Fruit fly (Drosophila melanogaster) whole organism, embryonic: Measurements from ENCODE around the gene Cyp303a1.

Experiments used
- ATbp ChIP-seq: fragments of 200-800 bp; sonication (Bioruptor generic); optimal IDR thresholded peaks from 2 replicates; lab custom pipeline; 2017; ENCODE audit warnings: missing biosample characterization, mild to moderate bottlenecking, missing genetic modification characterization, missing genetic modification reagents
- B-H1 ChIP-seq: fragments of 200-800 bp; sonication (Bioruptor generic); IDR thresholded peaks from 3 replicates; pipeline ENCODE4 v1.3.6; 2022; ENCODE audit warnings: missing biosample characterization, missing genetic modification characterization
- CG10321 ChIP-seq: fragments of 200-800 bp; sonication (Bioruptor generic); IDR thresholded peaks from 2 replicates; pipeline ENCODE4 v1.3.6; 2022; ENCODE audit warnings: missing biosample characterization, missing genetic modification characterization
- CG10431 ChIP-seq: fragments of 200-800 bp; sonication (Bioruptor generic); optimal IDR thresholded peaks from 3 replicates; lab custom pipeline; 2018; ENCODE audit warnings: missing biosample characterization, mild to moderate bottlenecking, missing genetic modification characterization
- CG10959 ChIP-seq: fragments of 200-800 bp; sonication (Bioruptor generic); IDR thresholded peaks from 2 replicates; pipeline ENCODE4 v1.3.6; 2022; ENCODE audit warnings: missing biosample characterization, missing genetic modification characterization
- CG11247 ChIP-seq: fragments of 200-800 bp; sonication (Bioruptor generic); IDR thresholded peaks from 2 replicates; pipeline ENCODE4 v1.3.6; 2022; ENCODE audit warnings: missing biosample characterization, missing genetic modification characterization
- CG11504 ChIP-seq: fragments of 200-800 bp; sonication (Bioruptor generic); optimal IDR thresholded peaks from 3 replicates; lab custom pipeline; 2019; ENCODE audit warnings: missing biosample characterization, mild to moderate bottlenecking, missing genetic modification characterization, moderate library complexity
- CG11696 ChIP-seq: fragments of 200-800 bp; sonication (Bioruptor generic); IDR thresholded peaks from 2 replicates; pipeline ENCODE4 v1.3.6; 2022; ENCODE audit warnings: missing biosample characterization, missing genetic modification characterization
- CG12219 ChIP-seq: fragments of 200-800 bp; sonication (Bioruptor generic); optimal IDR thresholded peaks from 3 replicates; lab custom pipeline; 2018; ENCODE audit warnings: missing biosample characterization, mild to moderate bottlenecking, missing genetic modification characterization
- CG12299 ChIP-seq: fragments of 200-800 bp; sonication (Bioruptor generic); optimal IDR thresholded peaks from 2 replicates; lab custom pipeline; 2018; ENCODE audit warnings: missing biosample characterization, mild to moderate bottlenecking, missing genetic modification characterization
- CG13296 ChIP-seq: fragments of 200-800 bp; sonication (Bioruptor generic); optimal IDR thresholded peaks from 3 replicates; lab custom pipeline; 2018; ENCODE audit warnings: missing biosample characterization, mild to moderate bottlenecking, missing genetic modification characterization
- CG1603 ChIP-seq: fragments of 200-800 bp; sonication (Bioruptor generic); optimal IDR thresholded peaks from 2 replicates; lab custom pipeline; 2019; ENCODE audit warnings: missing biosample characterization, mild to moderate bottlenecking, missing genetic modification characterization, moderate library complexity
- CG1832 ChIP-seq: fragments of 200-800 bp; sonication (Bioruptor generic); optimal IDR thresholded peaks from 2 replicates; lab custom pipeline; 2017; ENCODE audit warnings: missing biosample characterization, mild to moderate bottlenecking, missing genetic modification characterization, inconsistent platforms
- CG32532 ChIP-seq: fragments of 200-800 bp; sonication (Bioruptor generic); IDR thresholded peaks from 2 replicates; pipeline ENCODE4 v1.3.6; 2022; ENCODE audit warnings: missing biosample characterization, missing genetic modification characterization
- CG32772 ChIP-seq: fragments of 200-800 bp; sonication (Bioruptor generic); IDR thresholded peaks from 2 replicates; pipeline ENCODE4 v1.3.6; 2022; ENCODE audit warnings: missing biosample characterization, missing genetic modification characterization
- CG34376 ChIP-seq: fragments of 200-800 bp; sonication (Bioruptor generic); optimal IDR thresholded peaks from 2 replicates; lab custom pipeline; 2018; ENCODE audit warnings: missing biosample characterization, mild to moderate bottlenecking, missing genetic modification characterization
- CG3726 ChIP-seq: fragments of 200-800 bp; sonication (Bioruptor generic); IDR thresholded peaks from 3 replicates; pipeline ENCODE4, ENCODE4 v1.3.6; 2022; ENCODE audit warnings: missing biosample characterization, missing genetic modification characterization
- CG4707 ChIP-seq: fragments of 200-800 bp; sonication (Bioruptor generic); optimal IDR thresholded peaks from 2 replicates; lab custom pipeline; 2018; ENCODE audit warnings: missing biosample characterization, mild to moderate bottlenecking, missing genetic modification characterization, moderate library complexity
- CG6791 ChIP-seq: fragments of 200-800 bp; sonication (Bioruptor generic); IDR thresholded peaks from 3 replicates; pipeline ENCODE4 v1.3.6; 2022; ENCODE audit warnings: missing biosample characterization, missing genetic modification characterization; ENCODE audit not compliant: partially characterized antibody
- CoRest ChIP-seq: fragments of 200-800 bp; sonication (Bioruptor generic); optimal IDR thresholded peaks from 3 replicates; lab custom pipeline; 2018; ENCODE audit warnings: missing biosample characterization, mild to moderate bottlenecking, missing genetic modification characterization, moderate library complexity
- Dip2 ChIP-seq: fragments of 200-800 bp; sonication (Bioruptor generic); IDR thresholded peaks from 2 replicates; pipeline ENCODE4 v1.3.6; 2022; ENCODE audit warnings: missing biosample characterization, missing genetic modification characterization
- Mad ChIP-seq: fragments of 200-800 bp; sonication (Bioruptor generic); optimal IDR thresholded peaks from 2 replicates; lab custom pipeline; 2016; ENCODE audit warnings: missing biosample characterization, missing genetic modification characterization
- Med ChIP-seq: fragments of 200-800 bp; sonication (Bioruptor generic); peaks from one replicate; lab custom pipeline; 2016; ENCODE audit warnings: missing biosample characterization, missing genetic modification characterization, mild to moderate bottlenecking, inconsistent platforms, moderate library complexity
- Nf-YA ChIP-seq: fragments of 200-800 bp; sonication (Bioruptor generic); IDR thresholded peaks from 2 replicates; pipeline ENCODE4 v1.3.6; 2022; ENCODE audit warnings: missing biosample characterization, missing genetic modification characterization
- Sox100B ChIP-seq: fragments of 200-800 bp; sonication (Bioruptor generic); optimal IDR thresholded peaks from 3 replicates; lab custom pipeline; 2018; ENCODE audit warnings: missing biosample characterization, mild to moderate bottlenecking, missing genetic modification characterization
- Spps ChIP-seq: fragments of 200-800 bp; sonication (Bioruptor generic); optimal IDR thresholded peaks from 2 replicates; lab custom pipeline; 2018; ENCODE audit warnings: missing biosample characterization, mild to moderate bottlenecking, missing genetic modification characterization
- Ssrp ChIP-seq: fragments of 200-800 bp; sonication (Bioruptor generic); optimal IDR thresholded peaks from 2 replicates; lab custom pipeline; 2018; ENCODE audit warnings: missing biosample characterization, mild to moderate bottlenecking, missing genetic modification characterization, moderate library complexity
- TFAM ChIP-seq: fragments of 200-800 bp; sonication (Bioruptor generic); optimal IDR thresholded peaks from 2 replicates; lab custom pipeline; 2017; ENCODE audit warnings: missing biosample characterization, missing genetic modification characterization, inconsistent platforms
- Taf1 ChIP-seq: fragments of 200-800 bp; sonication (Bioruptor generic); IDR thresholded peaks from 2 replicates; pipeline ENCODE4 v1.3.6; 2022; ENCODE audit warnings: missing biosample characterization, missing genetic modification characterization
- ac ChIP-seq: fragments of 200-800 bp; sonication (Bioruptor generic); optimal IDR thresholded peaks from 3 replicates; lab custom pipeline; 2017; ENCODE audit warnings: missing biosample characterization, mild to moderate bottlenecking, missing genetic modification characterization
- ash1 ChIP-seq: fragments of 200-800 bp; sonication (Bioruptor generic); optimal IDR thresholded peaks from 2 replicates; lab custom pipeline; 2018; ENCODE audit warnings: missing biosample characterization, mild to moderate bottlenecking, missing genetic modification characterization
- chn ChIP-seq: fragments of 200-800 bp; sonication (Bioruptor generic); optimal IDR thresholded peaks from 2 replicates; lab custom pipeline; 2016; ENCODE audit warnings: missing biosample characterization, missing genetic modification characterization
- danr ChIP-seq: fragments of 200-800 bp; sonication (Bioruptor generic); IDR thresholded peaks from 2 replicates; pipeline ENCODE4 v1.3.6; 2022; ENCODE audit warnings: missing biosample characterization, missing genetic modification characterization
- gem ChIP-seq: fragments of 200-800 bp; sonication (Bioruptor generic); optimal IDR thresholded peaks from 2 replicates; lab custom pipeline; 2019; ENCODE audit warnings: missing biosample characterization, mild to moderate bottlenecking, missing genetic modification characterization, moderate library complexity
- ham ChIP-seq: fragments of 200-800 bp; sonication (Bioruptor generic); IDR thresholded peaks from 2 replicates; pipeline ENCODE4 v1.3.6; 2022; ENCODE audit warnings: missing biosample characterization, missing genetic modification characterization
- her ChIP-seq: fragments of 200-800 bp; sonication (Bioruptor generic); optimal IDR thresholded peaks from 2 replicates; lab custom pipeline; 2016; ENCODE audit warnings: missing biosample characterization, missing genetic modification characterization
- ind ChIP-seq: fragments of 200-800 bp; sonication (Bioruptor generic); optimal IDR thresholded peaks from 3 replicates; lab custom pipeline; 2016; ENCODE audit warnings: missing biosample characterization, missing genetic modification characterization
- insv ChIP-seq, 2 experiments: fragments of 200-800 bp; sonication (Bioruptor generic); optimal IDR thresholded peaks; 3 replicates each; lab custom pipeline; 2016 to 2018; ENCODE audit warnings: missing biosample characterization in 2 of 2, missing genetic modification characterization in 2 of 2
- jigr1 ChIP-seq: fragments of 200-800 bp; sonication (Bioruptor generic); IDR thresholded peaks from 3 replicates; pipeline ENCODE4 v1.3.6; 2022; ENCODE audit warnings: missing biosample characterization, missing genetic modification characterization
- jumu ChIP-seq: fragments of 200-800 bp; sonication (Bioruptor generic); optimal IDR thresholded peaks from 3 replicates; lab custom pipeline; 2016; ENCODE audit warnings: missing biosample characterization, missing genetic modification characterization
- pan ChIP-seq, 4 experiments: fragments of >200 bp in 3 of 4; fragments of 200-800 bp in 1 of 4; sonication (Bioruptor generic) in 1 of 4; optimal IDR thresholded peaks in 3 of 4; IDR thresholded peaks in 1 of 4; 2 replicates each; pipeline versions ENCODE4 v1.3.6 to Lab custom; 2017 to 2022; ENCODE audit warnings: missing biosample characterization in 2 of 4, missing genetic modification characterization in 2 of 4, mixed read lengths in 1 of 4
- row ChIP-seq: fragments of 200-800 bp; sonication (Bioruptor generic); IDR thresholded peaks from 3 replicates; pipeline ENCODE4 v1.3.6; 2022; ENCODE audit warnings: missing biosample characterization, missing genetic modification characterization
- run ChIP-seq: fragments of 200-800 bp; sonication (Bioruptor generic); optimal IDR thresholded peaks from 3 replicates; lab custom pipeline; 2018; ENCODE audit warnings: missing biosample characterization, mild to moderate bottlenecking, missing genetic modification characterization
- sima ChIP-seq: fragments of 200-800 bp; sonication (Bioruptor generic); optimal IDR thresholded peaks from 2 replicates; lab custom pipeline; 2016; ENCODE audit warnings: missing biosample characterization, missing genetic modification characterization
- sob ChIP-seq: fragments of 200-800 bp; sonication (Bioruptor generic); IDR thresholded peaks from 2 replicates; pipeline ENCODE4 v1.3.6; 2022; ENCODE audit warnings: missing biosample characterization, missing genetic modification characterization
- sqz ChIP-seq: fragments of 200-800 bp; sonication (Bioruptor generic); optimal IDR thresholded peaks from 3 replicates; lab custom pipeline; 2018; ENCODE audit warnings: missing biosample characterization, mild to moderate bottlenecking, missing genetic modification characterization
- usp ChIP-seq: fragments of >200 bp; optimal IDR thresholded peaks from 2 replicates; lab custom pipeline; 2017; ENCODE audit warnings: missing biosample characterization, missing genetic modification characterization
- yki ChIP-seq: fragments of >200 bp; optimal IDR thresholded peaks from 3 replicates; lab custom pipeline; 2018
- zfh1 ChIP-seq: fragments of 200-800 bp; sonication (Bioruptor generic); IDR thresholded peaks from 3 replicates; pipeline ENCODE4 v1.3.6; 2022; ENCODE audit warnings: missing biosample characterization, missing genetic modification characterization

Cyp303a1 gene

DNA sequence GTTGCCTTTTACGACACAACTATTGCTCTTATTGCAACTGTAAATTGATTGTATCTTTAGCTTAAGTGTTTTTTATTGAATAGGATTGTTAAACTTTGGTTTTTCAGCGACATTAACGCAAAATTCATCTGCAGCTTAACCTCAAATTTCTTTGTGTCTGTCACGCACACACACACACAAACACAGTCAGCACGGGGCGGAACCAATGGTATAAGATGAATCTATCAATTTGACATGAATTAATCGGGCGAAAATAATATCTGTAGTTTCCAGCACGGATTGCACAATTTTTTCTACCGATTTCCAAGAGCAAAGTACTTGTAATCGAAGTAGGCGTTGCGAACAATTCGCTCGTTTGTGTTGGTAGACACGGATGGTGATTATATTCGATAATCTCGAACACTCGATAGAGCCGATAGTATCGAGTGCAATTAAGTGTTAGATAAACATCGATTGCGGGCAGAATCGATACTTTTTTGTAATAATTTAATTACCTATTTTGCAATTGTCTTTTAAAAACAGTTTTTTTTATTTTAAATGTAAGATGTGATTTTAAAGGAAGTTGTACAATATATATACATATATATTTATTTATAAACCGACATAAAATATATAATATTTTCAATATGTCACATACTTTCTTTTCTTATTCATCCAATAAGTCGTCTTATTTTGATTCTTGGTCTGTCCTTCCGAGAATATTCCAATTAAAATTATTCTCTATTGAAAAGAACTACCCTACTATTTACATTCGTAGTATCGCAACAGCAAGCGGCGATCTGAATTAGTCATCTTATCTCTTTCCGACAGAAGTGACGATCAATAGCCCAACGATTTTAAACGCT lies 36.5 kb upstream of the Cyp303a1 start, which contains the start of the genes PRL-1 and EndoGI (continued):
- TF ChIP-seq Mad (GFP tag; lab: Kevin White, UChicago) (peak; percentile 29), insv (GFP tag; optimal IDR thresholded peaks at IDR 0.05; lab: Kevin White, UChicago) (peak in 1 of 2 experiments; percentile 69), sob (GFP tag; lab: Robert Waterston, UW) (peak; percentile 74), usp (GFP tag; lab: Kevin White, UChicago) (no peak), B-H1 (GFP tag; lab: Robert Waterston, UW) (peak; percentile 59; the same call in 1 of the 3 replicates), ham (GFP tag; lab: Robert Waterston, UW) (no peak), Nf-YA (GFP tag; lab: Robert Waterston, UW) (peak; percentile 18), CG34376 (GFP tag; lab: Kevin White, UChicago) (no peak), chn (GFP tag; lab: Kevin White, UChicago) (peak; percentile 14), CG3726 (GFP tag; lab: Robert Waterston, UW) (no peak; the same call in 2 of the 3 replicates), ac (GFP tag; lab: Kevin White, UChicago) (no peak), CG13296 (GFP tag; lab: Kevin White, UChicago) (peak; percentile 88), row (GFP tag; lab: Robert Waterston, UW) (peak; percentile 93), Taf1 (peak; percentile 64; the same call in 1 of the 2 replicates), danr (no peak), CoRest (peak; percentile 84), gem (tag; lab: Kevin White, UChicago) (peak; percentile 91), CG1603 (tag; lab: Kevin White, UChicago) (peak; percentile 70), ind (peak; percentile 53), CG11696 (GFP tag; lab: Robert Waterston, UW) (peak; percentile 77), CG4707 (GFP tag; lab: Kevin White, UChicago) (no peak), run (tag; lab: Kevin White, UChicago) (no peak), Spps (tag; lab: Kevin White, UChicago) (peak; percentile 42), CG32772 (peak; percentile 20; the same call in 1 of the 2 replicates), CG11247 (no peak), sqz (GFP tag; lab: Kevin White, UChicago) (peak; percentile 59), Sox100B (GFP tag; lab: Kevin White, UChicago) (peak; percentile 81), ash1 (GFP tag; lab: Kevin White, UChicago) (no peak), CG12299 (tag; lab: Kevin White, UChicago) (peak; percentile 78), CG32532 (GFP tag; lab: Robert Waterston, UW) (peak; percentile 91), Med (GFP tag; lab: Kevin White, UChicago) (peak; percentile 88), zfh1 (peak; percentile 74; the same call in 2 of the 3 replicates), CG10431 (GFP tag; lab: Kevin White, UChicago) (peak; percentile 39), TFAM (no peak), Dip2 (GFP tag; lab: Robert Waterston, UW) (no peak), Ssrp (peak; percentile 54), CG1832 (no peak), sima (GFP tag; lab: Kevin White, UChicago) (no peak), CG6791 (GFP tag; lab: Robert Waterston, UW) (peak; percentile 100), her (GFP tag; lab: Kevin White, UChicago) (no peak), CG11504 (peak; percentile 82), pan (optimal IDR thresholded peaks at IDR 0.05; lab: Kevin White, UChicago) (no peak), pan (GFP tag; optimal IDR thresholded peaks at IDR 0.05 in 1 of 2, IDR thresholded peaks at IDR 0.05 in 1 of 2) (peak in 1 of 2 experiments; percentile 84), CG10321 (GFP tag; lab: Robert Waterston, UW) (peak; percentile 59; the same call in 1 of the 2 replicates), CG12219 (GFP tag; lab: Kevin White, UChicago) (no peak), yki (lab: Kevin White, UChicago) (no peak), jigr1 (GFP tag; lab: Robert Waterston, UW) (no peak), jumu (no peak), ATbp (GFP tag; lab: Kevin White, UChicago) (peak; percentile 31), CG10959 (GFP tag; lab: Robert Waterston, UW) (no peak)
